Fruit fly (Drosophila melanogaster) whole organism, embryonic: ENCODE data around the gene CG8892.

Source experiments
- CG10321 ChIP-seq: fragments of 200-800 bp; sonication (Bioruptor generic); IDR thresholded peaks from 2 replicates; pipeline ENCODE4 v1.3.6; 2022; ENCODE audit warnings: missing biosample characterization, missing genetic modification characterization
- CG10462 ChIP-seq: fragments of 200-800 bp; sonication (Bioruptor generic); optimal IDR thresholded peaks from 2 replicates; lab custom pipeline; 2016; ENCODE audit warnings: missing biosample characterization, missing genetic modification characterization
- CG10979 ChIP-seq: fragments of 200-800 bp; sonication (Bioruptor generic); optimal IDR thresholded peaks from 2 replicates; lab custom pipeline; 2018; ENCODE audit warnings: missing biosample characterization, mild to moderate bottlenecking, missing genetic modification characterization, moderate library complexity
- CG11695 ChIP-seq: fragments of 200-800 bp; sonication (Bioruptor generic); IDR thresholded peaks from 3 replicates; pipeline ENCODE4 v1.3.6; 2022; ENCODE audit warnings: missing biosample characterization, missing genetic modification characterization
- CG12155 ChIP-seq: fragments of 200-800 bp; sonication (Bioruptor generic); optimal IDR thresholded peaks from 3 replicates; lab custom pipeline; 2016; ENCODE audit warnings: missing biosample characterization, missing genetic modification characterization
- CG12659 ChIP-seq: fragments of 200-800 bp; sonication (Bioruptor generic); optimal IDR thresholded peaks from 3 replicates; lab custom pipeline; 2017; ENCODE audit warnings: mild to moderate bottlenecking, missing biosample characterization, missing genetic modification reagents, missing genetic modification characterization
- CG13624 ChIP-seq: fragments of 200-800 bp; sonication (Bioruptor generic); optimal IDR thresholded peaks from 2 replicates; lab custom pipeline; 2016; ENCODE audit warnings: missing biosample characterization, missing genetic modification characterization
- CG32767 ChIP-seq: fragments of 200-800 bp; sonication (Bioruptor generic); IDR thresholded peaks from 2 replicates; pipeline ENCODE4 v1.3.6; 2022; ENCODE audit warnings: missing biosample characterization, missing genetic modification characterization
- CG33213 ChIP-seq: fragments of 200-800 bp; sonication (Bioruptor generic); optimal IDR thresholded peaks from 3 replicates; lab custom pipeline; 2016; ENCODE audit warnings: missing biosample characterization, missing genetic modification characterization
- CG34376 ChIP-seq: fragments of 200-800 bp; sonication (Bioruptor generic); optimal IDR thresholded peaks from 2 replicates; lab custom pipeline; 2018; ENCODE audit warnings: missing biosample characterization, mild to moderate bottlenecking, missing genetic modification characterization
- CG5180 ChIP-seq: fragments of 200-800 bp; sonication (Bioruptor generic); optimal IDR thresholded peaks from 3 replicates; lab custom pipeline; 2017; ENCODE audit warnings: missing biosample characterization, missing genetic modification characterization, mild to moderate bottlenecking, moderate library complexity, missing genetic modification reagents
- CG6765 ChIP-seq: fragments of 200-800 bp; sonication (Bioruptor generic); optimal IDR thresholded peaks from 3 replicates; lab custom pipeline; 2017; ENCODE audit warnings: missing biosample characterization, mild to moderate bottlenecking, missing genetic modification characterization
- CG7357 ChIP-seq: fragments of 200-800 bp; sonication (Bioruptor generic); IDR thresholded peaks from 3 replicates; pipeline ENCODE4 v1.3.6; 2022; ENCODE audit warnings: missing biosample characterization, missing genetic modification characterization
- CG7786 ChIP-seq: fragments of 200-800 bp; sonication (Bioruptor generic); optimal IDR thresholded peaks from 2 replicates; lab custom pipeline; 2016; ENCODE audit warnings: missing biosample characterization, missing genetic modification characterization
- CG8388 ChIP-seq: fragments of 200-800 bp; sonication (Bioruptor generic); optimal IDR thresholded peaks from 2 replicates; lab custom pipeline; 2019; ENCODE audit warnings: missing biosample characterization, mild to moderate bottlenecking, missing genetic modification characterization, moderate library complexity
- CoRest ChIP-seq: fragments of 200-800 bp; sonication (Bioruptor generic); optimal IDR thresholded peaks from 3 replicates; lab custom pipeline; 2018; ENCODE audit warnings: missing biosample characterization, mild to moderate bottlenecking, missing genetic modification characterization, moderate library complexity
- Dad ChIP-seq: fragments of 200-800 bp; sonication (Bioruptor generic); optimal IDR thresholded peaks from 3 replicates; lab custom pipeline; 2016; ENCODE audit warnings: missing biosample characterization, missing genetic modification characterization
- Fer1 ChIP-seq: fragments of 200-800 bp; sonication (Bioruptor generic); optimal IDR thresholded peaks from 2 replicates; lab custom pipeline; 2017; ENCODE audit warnings: missing biosample characterization, mild to moderate bottlenecking, missing genetic modification characterization
- HLHmδ ChIP-seq: fragments of 200-800 bp; sonication (Bioruptor generic); optimal IDR thresholded peaks from 2 replicates; lab custom pipeline; 2018; ENCODE audit warnings: missing biosample characterization, mild to moderate bottlenecking, missing genetic modification characterization, moderate library complexity
- Hey ChIP-seq: fragments of 200-800 bp; sonication (Bioruptor generic); optimal IDR thresholded peaks from 3 replicates; lab custom pipeline; 2018; ENCODE audit warnings: missing biosample characterization, mild to moderate bottlenecking, missing genetic modification characterization
- MESR4 ChIP-seq: fragments of 200-800 bp; sonication (Bioruptor generic); optimal IDR thresholded peaks from 2 replicates; lab custom pipeline; 2018; ENCODE audit warnings: missing biosample characterization, mild to moderate bottlenecking, missing genetic modification characterization, moderate library complexity
- Meics ChIP-seq: fragments of 200-800 bp; sonication (Bioruptor generic); optimal IDR thresholded peaks from 2 replicates; lab custom pipeline; 2017; ENCODE audit warnings: missing biosample characterization, mild to moderate bottlenecking, missing genetic modification characterization
- NFAT ChIP-seq: fragments of 200-800 bp; sonication (Bioruptor generic); IDR thresholded peaks from 2 replicates; pipeline ENCODE4 v1.3.6; 2022; ENCODE audit warnings: missing biosample characterization, missing genetic modification characterization
- NK7.1 ChIP-seq: fragments of 200-800 bp; sonication (Bioruptor generic); optimal IDR thresholded peaks from 3 replicates; lab custom pipeline; 2016; ENCODE audit warnings: missing biosample characterization, missing genetic modification characterization
- Nf-YA ChIP-seq: fragments of 200-800 bp; sonication (Bioruptor generic); IDR thresholded peaks from 2 replicates; pipeline ENCODE4 v1.3.6; 2022; ENCODE audit warnings: missing biosample characterization, missing genetic modification characterization
- Rfx ChIP-seq: fragments of 200-800 bp; sonication (Bioruptor generic); IDR thresholded peaks from 2 replicates; pipeline ENCODE4 v1.3.6; 2022; ENCODE audit warnings: missing biosample characterization, missing genetic modification characterization
- Sin3A ChIP-seq: fragments of >200 bp; optimal IDR thresholded peaks from 2 replicates; lab custom pipeline; 2018
- Xbp1 ChIP-seq: fragments of 200-800 bp; sonication (Bioruptor generic); optimal IDR thresholded peaks from 3 replicates; lab custom pipeline; 2016; ENCODE audit warnings: missing biosample characterization, mild to moderate bottlenecking, missing genetic modification characterization
- aop ChIP-seq: fragments of 200-800 bp; sonication (Bioruptor generic); IDR thresholded peaks from 2 replicates; pipeline ENCODE4 v1.3.6; 2022; ENCODE audit warnings: missing biosample characterization, missing genetic modification characterization
- ap ChIP-seq: fragments of 200-800 bp; sonication (Bioruptor generic); IDR thresholded peaks from 2 replicates; pipeline ENCODE4 v1.3.6; 2022; ENCODE audit warnings: missing biosample characterization, missing genetic modification characterization
- ara ChIP-seq: fragments of 200-800 bp; sonication (Bioruptor generic); IDR thresholded peaks from 2 replicates; pipeline ENCODE4 v1.3.6; 2022; ENCODE audit warnings: missing biosample characterization, missing genetic modification characterization
- ato ChIP-seq: fragments of 200-800 bp; sonication (Bioruptor generic); IDR thresholded peaks from 2 replicates; pipeline ENCODE4 v1.3.6; 2022; ENCODE audit warnings: missing biosample characterization, missing genetic modification characterization; ENCODE audit not compliant: partially characterized antibody
- bsh ChIP-seq, 2 experiments: fragments of 200-800 bp; sonication (Bioruptor generic); optimal IDR thresholded peaks; 2 replicates each; lab custom pipeline; 2017 to 2018; ENCODE audit warnings: mild to moderate bottlenecking in 2 of 2, missing biosample characterization in 2 of 2, missing genetic modification characterization in 2 of 2, moderate library complexity in 1 of 2
- chm ChIP-seq: fragments of 200-800 bp; sonication (Bioruptor generic); IDR thresholded peaks from 2 replicates; pipeline ENCODE4 v1.3.6; 2022; ENCODE audit warnings: missing biosample characterization, missing genetic modification characterization
- emc ChIP-seq: fragments of 200-800 bp; sonication (Bioruptor generic); optimal IDR thresholded peaks from 2 replicates; lab custom pipeline; 2016; ENCODE audit warnings: missing biosample characterization, missing genetic modification characterization
- ems ChIP-seq: fragments of 200-800 bp; sonication (Bioruptor generic); optimal IDR thresholded peaks from 3 replicates; lab custom pipeline; 2016; ENCODE audit warnings: missing biosample characterization, missing genetic modification characterization
- fd96Cb ChIP-seq: fragments of 200-800 bp; sonication (Bioruptor generic); optimal IDR thresholded peaks from 2 replicates; lab custom pipeline; 2018; ENCODE audit warnings: missing biosample characterization, mild to moderate bottlenecking, missing genetic modification characterization, moderate library complexity
- ftz-f1 ChIP-seq: fragments of 200-800 bp; sonication (Bioruptor generic); optimal IDR thresholded peaks from 2 replicates; lab custom pipeline; 2016; ENCODE audit warnings: missing biosample characterization, missing genetic modification characterization
- h ChIP-seq: fragments of >200 bp; optimal IDR thresholded peaks from 2 replicates; lab custom pipeline; 2017
- lmd ChIP-seq: fragments of 200-800 bp; sonication (Bioruptor generic); IDR thresholded peaks from 2 replicates; pipeline ENCODE4 v1.3.6; 2022; ENCODE audit warnings: missing biosample characterization, missing genetic modification characterization
- nerfin-1 ChIP-seq: fragments of 200-800 bp; sonication (Bioruptor generic); optimal IDR thresholded peaks from 3 replicates; lab custom pipeline; 2019; ENCODE audit warnings: missing biosample characterization, mild to moderate bottlenecking, missing genetic modification characterization, moderate library complexity
- sim ChIP-seq: fragments of 200-800 bp; sonication (Bioruptor generic); IDR thresholded peaks from 2 replicates; pipeline ENCODE4 v1.3.6; 2022; ENCODE audit warnings: missing biosample characterization, missing genetic modification characterization
- sqz ChIP-seq: fragments of 200-800 bp; sonication (Bioruptor generic); optimal IDR thresholded peaks from 3 replicates; lab custom pipeline; 2018; ENCODE audit warnings: missing biosample characterization, mild to moderate bottlenecking, missing genetic modification characterization
- tll ChIP-seq, 2 experiments: fragments of 200-800 bp in 1 of 2; fragments of >200 bp in 1 of 2; sonication (Bioruptor generic) in 1 of 2; optimal IDR thresholded peaks; 2 replicates each; lab custom pipeline; 2017 to 2019; ENCODE audit warnings: missing biosample characterization in 2 of 2, missing genetic modification characterization in 2 of 2, mild to moderate bottlenecking in 1 of 2, moderate library complexity in 1 of 2
- usp ChIP-seq: fragments of >200 bp; optimal IDR thresholded peaks from 2 replicates; lab custom pipeline; 2017; ENCODE audit warnings: missing biosample characterization, missing genetic modification characterization
- wdn ChIP-seq: fragments of 200-800 bp; sonication (Bioruptor generic); IDR thresholded peaks from 2 replicates; pipeline ENCODE4 v1.3.6; 2022; ENCODE audit warnings: missing biosample characterization, missing genetic modification characterization
- zen2 ChIP-seq: fragments of 200-800 bp; sonication (Bioruptor generic); IDR thresholded peaks from 3 replicates; pipeline ENCODE4 v1.3.6; 2022; ENCODE audit warnings: missing biosample characterization, missing genetic modification characterization; ENCODE audit not compliant: partially characterized antibody
- zfh2 ChIP-seq: fragments of 200-800 bp; sonication (Bioruptor generic); optimal IDR thresholded peaks from 2 replicates; lab custom pipeline; 2016; ENCODE audit warnings: missing biosample characterization, missing genetic modification characterization

The CG8892 gene

dm6 chr2L:5010784-5011260 lies 29.4 kb upstream of the CG8892 start, which contains the start of the genes CG31917, Tfb5 and SelT (continued):
- TF ChIP-seq Hey (tag; lab: Kevin White, UChicago), result no peak

dm6 chr2L:5009306-5010030 lies 28.1 kb upstream of the CG8892 start, which contains the start of gene Rtnl1:
Gene Rtnl1 (minus strand): TSS chr2L:5009720.
- TF ChIP-seq tll (GFP tag; optimal IDR thresholded peaks at IDR 0.05; lab: Kevin White, UChicago) (no peak), zen2 (peak; percentile 79), HLHmδ (GFP tag; lab: Kevin White, UChicago) (no peak), CG5180 (GFP tag; lab: Kevin White, UChicago) (no peak), aop (GFP tag; lab: Robert Waterston, UW) (no peak), zfh2 (GFP tag; lab: Kevin White, UChicago) (peak; percentile 16), CG8388 (no peak), lmd (GFP tag; lab: Robert Waterston, UW) (no peak), ems (GFP tag; lab: Kevin White, UChicago) (no peak), ap (no peak), usp (no peak), CG10979 (tag; lab: Kevin White, UChicago) (peak; percentile 17), CG32767 (GFP tag; lab: Robert Waterston, UW) (no peak), nerfin-1 (tag; lab: Kevin White, UChicago) (peak; percentile 16), fd96Cb (no peak), CG6765 (no peak), emc (GFP tag; lab: Kevin White, UChicago) (no peak), CoRest (tag; lab: Kevin White, UChicago) (peak; percentile 48), chm (GFP tag; lab: Robert Waterston, UW) (peak; percentile 48; the same call in 1 of the 2 replicates), NK7.1 (GFP tag; lab: Kevin White, UChicago) (no peak), sim (GFP tag; lab: Robert Waterston, UW) (no peak), CG11695 (GFP tag; lab: Robert Waterston, UW) (no peak), ato (GFP tag; lab: Robert Waterston, UW) (peak; percentile 67), ftz-f1 (GFP tag; lab: Kevin White, UChicago) (peak; percentile 96), CG7786 (GFP tag; lab: Kevin White, UChicago) (peak; percentile 29), NFAT (GFP tag; lab: Robert Waterston, UW) (peak; percentile 53; the same call in 1 of the 2 replicates), MESR4 (GFP tag; lab: Kevin White, UChicago) (peak; percentile 77), Rfx (peak; percentile 50; the same call in 1 of the 2 replicates), Meics (GFP tag; lab: Kevin White, UChicago) (no peak), CG12155 (GFP tag; lab: Kevin White, UChicago) (peak; percentile 52), sqz (GFP tag; lab: Kevin White, UChicago) (no peak), CG7357 (GFP tag; lab: Robert Waterston, UW) (no peak), bsh (GFP tag; optimal IDR thresholded peaks at IDR 0.05; lab: Kevin White, UChicago) (no peak), ara (GFP tag; lab: Robert Waterston, UW) (no peak), CG10462 (GFP tag; lab: Kevin White, UChicago) (no peak), Dad (GFP tag; lab: Kevin White, UChicago) (peak; percentile 20), CG33213 (peak; percentile 87), Xbp1 (GFP tag; lab: Kevin White, UChicago) (peak; percentile 52), Fer1 (GFP tag; lab: Kevin White, UChicago) (peak; percentile 28), wdn (GFP tag; lab: Robert Waterston, UW) (no peak), CG13624 (GFP tag; lab: Kevin White, UChicago) (peak; percentile 71), CG34376 (GFP tag; lab: Kevin White, UChicago) (no peak), CG12659 (GFP tag; lab: Kevin White, UChicago) (peak; percentile 88), h (lab: Kevin White, UChicago) (no peak), Nf-YA (GFP tag; lab: Robert Waterston, UW) (no peak), Sin3A (lab: Kevin White, UChicago) (peak; percentile 95), CG10321 (GFP tag; lab: Robert Waterston, UW) (no peak)
